Worm (Caenorhabditis elegans) whole organism, young adult: ENCODE measurements around the gene lfi-1.
A peak's percentile ranks its signal among the peaks of the same experiment; 100 is the strongest.

Experiments
- B0019.2 ChIP-seq: fragments of 200-800 bp; sonication (Bioruptor generic); conservative IDR thresholded peaks from 2 replicates; pipeline ENCODE4 v1.3.6; 2022; ENCODE audit warnings: missing genetic modification reagents, missing genetic modification characterization, missing compliant biosample characterization
- B0035.1 ChIP-seq: sonication (generic microtip); optimal IDR thresholded peaks from 2 replicates; lab custom pipeline; 2016; ENCODE audit warnings: missing genetic modification characterization, mild to moderate bottlenecking, missing compliant biosample characterization, missing genotype, missing genetic modification reagents
- C06A6.2 ChIP-seq: fragments of 200-800 bp; sonication (Bioruptor generic); conservative IDR thresholded peaks from 2 replicates; pipeline ENCODE4 v1.3.6; 2022; ENCODE audit warnings: missing genetic modification characterization, missing compliant biosample characterization
- C17E4.6 ChIP-seq: fragments of 200-800 bp; sonication (Bioruptor generic); IDR thresholded peaks from 2 replicates; pipeline ENCODE4 v1.3.6; 2022; ENCODE audit warnings: missing genetic modification reagents, missing genetic modification characterization, missing compliant biosample characterization
- F22D6.2 ChIP-seq: sonication (generic microtip); optimal IDR thresholded peaks from 2 replicates; lab custom pipeline; 2016; ENCODE audit warnings: mild to moderate bottlenecking, missing genetic modification characterization, missing compliant biosample characterization
- F23B12.7 ChIP-seq: sonication (generic microtip); optimal IDR thresholded peaks from 2 replicates; lab custom pipeline; 2017; ENCODE audit warnings: missing genetic modification characterization, mild to moderate bottlenecking, missing compliant biosample characterization, antibody characterized with exemption, moderate library complexity; ENCODE audit not compliant: insufficient read depth
- F49E8.2 ChIP-seq: sonication (generic microtip); optimal IDR thresholded peaks from 3 replicates; lab custom pipeline; 2017; ENCODE audit warnings: missing genetic modification characterization, mild to moderate bottlenecking, missing compliant biosample characterization, antibody characterized with exemption, moderate library complexity; ENCODE audit not compliant: insufficient read depth
- F52B5.7 ChIP-seq: sonication (generic microtip); optimal IDR thresholded peaks from 2 replicates; lab custom pipeline; 2016; ENCODE audit warnings: mild to moderate bottlenecking, missing genetic modification characterization, missing compliant biosample characterization
- K11D2.4 ChIP-seq: fragments of 200-800 bp; sonication (Bioruptor generic); IDR thresholded peaks from 2 replicates; pipeline ENCODE4 v1.3.6; 2022; ENCODE audit warnings: missing genetic modification reagents, missing genetic modification characterization, missing compliant biosample characterization
- Y53F4B.3 ChIP-seq: fragments of 200-800 bp; sonication (Bioruptor generic); IDR thresholded peaks from 2 replicates; pipeline ENCODE4 v1.3.6; 2022; ENCODE audit warnings: missing genetic modification reagents, missing genetic modification characterization, missing compliant biosample characterization
- ama-1 ChIP-seq, 3 experiments: fragments of 150-350 bp in 1 of 3; sonication (generic microtip) in 2 of 3; optimal IDR thresholded peaks; 2 replicates each; lab custom pipeline; 2014 to 2018; ENCODE audit warnings: missing biosample characterization in 2 of 3, missing genetic modification characterization in 2 of 3, missing genetic modification reagents in 2 of 3
- attf-5 ChIP-seq: fragments of 200-800 bp; sonication (Bioruptor generic); optimal IDR thresholded peaks from 2 replicates; lab custom pipeline; 2018; ENCODE audit warnings: mild to moderate bottlenecking, missing genetic modification characterization, missing compliant biosample characterization
- bed-1 ChIP-seq: fragments of 200-800 bp; sonication (Bioruptor generic); IDR thresholded peaks from 2 replicates; pipeline ENCODE4 v1.3.6; 2022; ENCODE audit warnings: missing genetic modification reagents, missing genetic modification characterization, missing compliant biosample characterization
- ceh-100 ChIP-seq: fragments of 200-800 bp; sonication (Bioruptor generic); IDR thresholded peaks from 2 replicates; pipeline ENCODE4 v1.3.6; 2022; ENCODE audit warnings: missing genetic modification reagents, missing genetic modification characterization, missing compliant biosample characterization
- ceh-27 ChIP-seq: fragments of 200-800 bp; sonication (Bioruptor generic); optimal IDR thresholded peaks from 2 replicates; lab custom pipeline; 2018; ENCODE audit warnings: mild to moderate bottlenecking, missing genetic modification characterization, moderate library complexity, missing compliant biosample characterization
- ceh-40 ChIP-seq: fragments of 200-800 bp; sonication (Bioruptor generic); IDR thresholded peaks from 2 replicates; pipeline ENCODE4 v1.3.6; 2022; ENCODE audit warnings: missing genetic modification characterization, missing compliant biosample characterization
- ceh-79 ChIP-seq: sonication (generic microtip); optimal IDR thresholded peaks from 2 replicates; lab custom pipeline; 2017; ENCODE audit warnings: mild to moderate bottlenecking, missing genetic modification characterization, missing compliant biosample characterization
- die-1 ChIP-seq: sonication (generic microtip); optimal IDR thresholded peaks from 2 replicates; lab custom pipeline; 2016; ENCODE audit warnings: missing genotype, mild to moderate bottlenecking, missing genetic modification characterization, missing compliant biosample characterization
- egl-18 ChIP-seq: fragments of 200-800 bp; sonication (Bioruptor generic); IDR thresholded peaks from 2 replicates; pipeline ENCODE4 v1.3.6; 2022; ENCODE audit warnings: missing genetic modification reagents, missing genetic modification characterization, missing compliant biosample characterization
- egl-44 ChIP-seq: fragments of 200-800 bp; sonication (Bioruptor generic); IDR thresholded peaks from 2 replicates; pipeline ENCODE4 v1.3.6; 2022; ENCODE audit warnings: missing genetic modification reagents, missing genetic modification characterization, missing compliant biosample characterization
- egrh-3 ChIP-seq: fragments of 200-800 bp; sonication (Bioruptor generic); IDR thresholded peaks from 2 replicates; pipeline ENCODE4 v1.3.6; 2022; ENCODE audit warnings: missing genetic modification reagents, missing genetic modification characterization, missing compliant biosample characterization
- hlh-12 ChIP-seq: sonication (generic microtip); optimal IDR thresholded peaks from 2 replicates; lab custom pipeline; 2016; ENCODE audit warnings: missing genetic modification characterization, missing compliant biosample characterization
- hmg-20 ChIP-seq: fragments of 200-800 bp; sonication (Bioruptor generic); IDR thresholded peaks from 2 replicates; pipeline ENCODE4 v1.3.6; 2022; ENCODE audit warnings: missing genetic modification reagents, missing genetic modification characterization, missing compliant biosample characterization
- hrde-1 ChIP-seq: sonication (generic microtip); optimal IDR thresholded peaks from 2 replicates; lab custom pipeline; 2016; ENCODE audit warnings: missing genetic modification characterization, mild to moderate bottlenecking, missing compliant biosample characterization, moderate library complexity, missing genotype, missing genetic modification reagents, borderline replicate concordance
- lin-35 ChIP-seq, 3 experiments: fragments of 150-350 bp in 2 of 3; sonication (generic microtip) in 1 of 3; optimal IDR thresholded peaks; 2 replicates each; lab custom pipeline; 2014 to 2018; ENCODE audit warnings: missing biosample characterization in 3 of 3, missing genetic modification characterization in 3 of 3, missing genetic modification reagents in 3 of 3
- lin-54 ChIP-seq: fragments of 200-800 bp; sonication (Bioruptor generic); optimal IDR thresholded peaks from 2 replicates; lab custom pipeline; 2018; ENCODE audit warnings: mild to moderate bottlenecking, missing genetic modification characterization, missing compliant biosample characterization
- lsl-1 ChIP-seq: fragments of 200-800 bp; sonication (Bioruptor generic); optimal IDR thresholded peaks from 2 replicates; lab custom pipeline; 2018; ENCODE audit warnings: mild to moderate bottlenecking, missing genetic modification characterization, moderate library complexity, missing compliant biosample characterization
- lsy-27 ChIP-seq: sonication (generic microtip); optimal IDR thresholded peaks from 2 replicates; lab custom pipeline; 2017; ENCODE audit warnings: missing genetic modification characterization, mild to moderate bottlenecking, missing compliant biosample characterization, antibody characterized with exemption, missing genotype, borderline replicate concordance; ENCODE audit not compliant: insufficient read depth
- madf-3 ChIP-seq: fragments of 200-800 bp; sonication (Bioruptor generic); IDR thresholded peaks from 2 replicates; pipeline ENCODE4 v1.3.6; 2022; ENCODE audit warnings: missing genetic modification reagents, missing genetic modification characterization, missing compliant biosample characterization
- madf-8 ChIP-seq: fragments of 200-800 bp; sonication (Bioruptor generic); conservative IDR thresholded peaks from 2 replicates; pipeline ENCODE4 v1.3.6; 2022; ENCODE audit warnings: missing genetic modification reagents, missing genetic modification characterization, missing compliant biosample characterization
- nfya-1 ChIP-seq: sonication (generic microtip); optimal IDR thresholded peaks from 2 replicates; lab custom pipeline; 2017; ENCODE audit warnings: antibody characterized with exemption, missing compliant biosample characterization, missing genetic modification characterization, borderline replicate concordance; ENCODE audit not compliant: insufficient read depth
- nfyb-1 ChIP-seq: fragments of 200-800 bp; sonication (Bioruptor generic); IDR thresholded peaks from 2 replicates; pipeline ENCODE4 v1.3.6; 2022; ENCODE audit warnings: missing genetic modification reagents, missing genetic modification characterization, missing compliant biosample characterization
- nhr-179 ChIP-seq: sonication (generic microtip); optimal IDR thresholded peaks from 2 replicates; lab custom pipeline; 2016; ENCODE audit warnings: mild to moderate bottlenecking, missing genetic modification characterization, missing compliant biosample characterization
- nhr-90 ChIP-seq: sonication (generic microtip); optimal IDR thresholded peaks from 2 replicates; lab custom pipeline; 2016; ENCODE audit warnings: missing genotype, mild to moderate bottlenecking, missing genetic modification characterization, missing compliant biosample characterization
- pbrm-1 ChIP-seq: fragments of 200-800 bp; sonication (Bioruptor generic); IDR thresholded peaks from 2 replicates; pipeline ENCODE4 v1.3.6; 2022; ENCODE audit warnings: missing genetic modification reagents, missing genetic modification characterization, missing compliant biosample characterization
- rcor-1 ChIP-seq: fragments of 200-800 bp; sonication (Bioruptor generic); IDR thresholded peaks from 2 replicates; pipeline ENCODE4 v1.3.6; 2022; ENCODE audit warnings: missing genetic modification reagents, missing genetic modification characterization, missing compliant biosample characterization
- rec-8 ChIP-seq, 2 experiments: sonication (generic microtip); optimal IDR thresholded peaks; 2 replicates each; lab custom pipeline; 2016; ENCODE audit warnings: mild to moderate bottlenecking in 2 of 2, missing genetic modification characterization in 2 of 2, missing genetic modification reagents in 2 of 2, missing genotype in 2 of 2, missing biosample characterization in 1 of 2, missing compliant biosample characterization in 1 of 2, moderate library complexity in 1 of 2
- snpc-1.1 ChIP-seq: sonication (generic microtip); optimal IDR thresholded peaks from 2 replicates; lab custom pipeline; 2017; ENCODE audit warnings: missing genetic modification characterization, mild to moderate bottlenecking, missing compliant biosample characterization, antibody characterized with exemption, moderate library complexity, missing genotype, missing genetic modification reagents; ENCODE audit not compliant: insufficient read depth
- somi-1 ChIP-seq: fragments of 200-800 bp; sonication (Bioruptor generic); optimal IDR thresholded peaks from 2 replicates; lab custom pipeline; 2018; ENCODE audit warnings: mild to moderate bottlenecking, missing genetic modification characterization, missing compliant biosample characterization
- tbx-9 ChIP-seq: sonication (generic microtip); optimal IDR thresholded peaks from 2 replicates; lab custom pipeline; 2016; ENCODE audit warnings: borderline replicate concordance, missing genetic modification characterization, inconsistent platforms, missing compliant biosample characterization
- unc-62 ChIP-seq: fragments of 150-350 bp; optimal IDR thresholded peaks from 2 replicates; lab custom pipeline; 2014; ENCODE audit warnings: missing biosample characterization, missing genetic modification reagents, missing genetic modification characterization
- ztf-18 ChIP-seq: sonication (generic microtip); optimal IDR thresholded peaks from 2 replicates; lab custom pipeline; 2016; ENCODE audit warnings: missing genotype, mild to moderate bottlenecking, missing genetic modification characterization, missing compliant biosample characterization
- ztf-22 ChIP-seq: fragments of 200-800 bp; sonication (Bioruptor generic); optimal IDR thresholded peaks from 2 replicates; lab custom pipeline; 2018; ENCODE audit warnings: mild to moderate bottlenecking, missing genetic modification characterization, moderate library complexity, missing compliant biosample characterization
- ztf-3 ChIP-seq: fragments of 200-800 bp; sonication (Bioruptor generic); optimal IDR thresholded peaks from 2 replicates; lab custom pipeline; 2018; ENCODE audit warnings: mild to moderate bottlenecking, missing genetic modification characterization, missing compliant biosample characterization
- ztf-6 ChIP-seq: fragments of 200-800 bp; sonication (Bioruptor generic); IDR thresholded peaks from 2 replicates; pipeline ENCODE4 v1.3.6; 2022; ENCODE audit warnings: missing genetic modification reagents, missing genetic modification characterization, missing compliant biosample characterization

lfi-1 gene

ce11 chrX:4961681-4962656 lies 14.7 kb upstream of the lfi-1 start (continued):
- TF ChIP-seq K11D2.4 = no peak
- TF ChIP-seq egrh-3 (GFP tag; lab: Robert Waterston, UW) = peak; percentile 24; the same call in 1 of the 2 replicates
- no peak for TF ChIP-seq egl-44 (GFP tag; lab: Robert Waterston, UW)
- no peak for TF ChIP-seq ztf-22 (GFP tag; lab: Kevin White, UChicago)
- TF ChIP-seq B0019.2 (GFP tag; lab: Robert Waterston, UW) = no peak
- no peak for TF ChIP-seq nfya-1 (tag; lab: Kevin White, UChicago)
- TF ChIP-seq rcor-1 (GFP tag; lab: Robert Waterston, UW) = no peak
- TF ChIP-seq F23B12.7 (tag; lab: Kevin White, UChicago) = no peak
- TF ChIP-seq C06A6.2 (GFP tag; lab: Robert Waterston, UW) = 0 out of 2 replicates have a peak, but pooled peaks have one; percentile 12
- no peak for TF ChIP-seq bed-1
- TF ChIP-seq ceh-40 (GFP tag; lab: Robert Waterston, UW) = no peak
- TF ChIP-seq lsl-1 = no peak
- no peak for TF ChIP-seq F22D6.2 (tag; lab: Kevin White, UChicago)
- TF ChIP-seq F52B5.7 = no peak
- TF ChIP-seq egl-18 (GFP tag; lab: Robert Waterston, UW) = no peak
- TF ChIP-seq die-1 (tag; lab: Kevin White, UChicago) = peak; percentile 18
- TF ChIP-seq ztf-3 (GFP tag; lab: Kevin White, UChicago) = peak; percentile 4
- no peak for TF ChIP-seq snpc-1.1
- TF ChIP-seq madf-3 = 0 out of 2 replicates have a peak, but pooled peaks have one; percentile 19
- no peak for TF ChIP-seq hlh-12 (tag; lab: Kevin White, UChicago)
- peak; percentile 65 for TF ChIP-seq ceh-27 (GFP tag; lab: Kevin White, UChicago)
- no peak for TF ChIP-seq ceh-100 (GFP tag; lab: Robert Waterston, UW)
- TF ChIP-seq B0035.1 (tag; lab: Kevin White, UChicago) = no peak
- TF ChIP-seq ama-1 (optimal IDR thresholded peaks at IDR 0.05; lab: Kevin White, UChicago) = no peak
- TF ChIP-seq ama-1 (GFP tag; optimal IDR thresholded peaks at IDR 0.05; lab: Kevin White, UChicago) = no peak
- no peak for TF ChIP-seq lin-54 (GFP tag; lab: Kevin White, UChicago)
- no peak for TF ChIP-seq Y53F4B.3 (GFP tag; lab: Robert Waterston, UW)
- TF ChIP-seq unc-62 (GFP tag; lab: Kevin White, UChicago) = peak; percentile 27
- no peak for TF ChIP-seq madf-8 (GFP tag; lab: Robert Waterston, UW)
- TF ChIP-seq ztf-6 (GFP tag; lab: Robert Waterston, UW) = no peak
- TF ChIP-seq somi-1 (GFP tag; lab: Kevin White, UChicago) = peak; percentile 41
- no peak for TF ChIP-seq F49E8.2 (tag; lab: Kevin White, UChicago)
- TF ChIP-seq lin-35 (GFP tag; optimal IDR thresholded peaks at IDR 0.05; lab: Kevin White, UChicago) = no peak
- no peak for TF ChIP-seq C17E4.6 (GFP tag; lab: Robert Waterston, UW)
- no peak for TF ChIP-seq tbx-9 (tag; lab: Kevin White, UChicago)
- no peak for TF ChIP-seq rec-8 (tag; optimal IDR thresholded peaks at IDR 0.05; lab: Kevin White, UChicago)
- TF ChIP-seq pbrm-1 (GFP tag; lab: Robert Waterston, UW) = no peak
- TF ChIP-seq nhr-90 (tag; lab: Kevin White, UChicago) = no peak
- no peak for TF ChIP-seq hrde-1
- no peak for TF ChIP-seq nhr-179
- TF ChIP-seq ceh-79 (tag; lab: Kevin White, UChicago) = no peak
- peak; percentile 58 for TF ChIP-seq nfyb-1 (GFP tag; lab: Robert Waterston, UW)
- TF ChIP-seq lsy-27 (tag; lab: Kevin White, UChicago) = no peak
- TF ChIP-seq attf-5 (GFP tag; lab: Kevin White, UChicago) = no peak
- TF ChIP-seq ztf-18 = no peak
- TF ChIP-seq hmg-20 (GFP tag; lab: Robert Waterston, UW) = no peak
